Worm (Caenorhabditis elegans) whole organism, midembryonic: ENCODE measurements around the gene cpg-7.

Experiments used
- T22C8.4 ChIP-seq: fragments of 200-800 bp; sonication (Bioruptor generic); IDR thresholded peaks from 2 replicates; pipeline ENCODE4 v1.3.6; 2022; ENCODE audit warnings: missing genetic modification characterization, missing compliant biosample characterization
- cog-1 ChIP-seq: sonication (generic microtip); optimal IDR thresholded peaks from 2 replicates; lab custom pipeline; 2016; ENCODE audit warnings: missing genetic modification characterization, missing compliant biosample characterization
- flt-1 ChIP-seq: fragments of 200-800 bp; sonication (Bioruptor generic); IDR thresholded peaks from 2 replicates; pipeline ENCODE4 v1.3.6; 2022; ENCODE audit warnings: missing genetic modification characterization, missing compliant biosample characterization
- klf-2 ChIP-seq: fragments of 200-800 bp; sonication (Bioruptor generic); conservative IDR thresholded peaks from 2 replicates; pipeline ENCODE4 v1.3.6; 2022; ENCODE audit warnings: missing genetic modification reagents, missing genetic modification characterization, missing compliant biosample characterization
- ref-1 ChIP-seq: fragments of 200-800 bp; sonication (Bioruptor generic); conservative IDR thresholded peaks from 2 replicates; pipeline ENCODE4 v1.3.6; 2022; ENCODE audit warnings: missing genetic modification reagents, missing genetic modification characterization, missing compliant biosample characterization
- tab-1 ChIP-seq: fragments of 200-800 bp; sonication (Bioruptor generic); IDR thresholded peaks from 2 replicates; pipeline ENCODE4 v1.3.6; 2022; ENCODE audit warnings: missing genetic modification characterization, missing compliant biosample characterization
- ztf-23 ChIP-seq: fragments of 200-800 bp; sonication (Bioruptor generic); IDR thresholded peaks from 2 replicates; pipeline ENCODE4 v1.3.6; 2022; ENCODE audit warnings: missing genetic modification reagents, missing genetic modification characterization, missing compliant biosample characterization
- ztf-29 ChIP-seq: fragments of 200-800 bp; sonication (Bioruptor generic); IDR thresholded peaks from 2 replicates; pipeline ENCODE4 v1.3.6; 2022; ENCODE audit warnings: missing genetic modification reagents, missing genetic modification characterization, missing compliant biosample characterization

ce11 chrII:14126841-14127240 is 17.8 kb upstream of the cpg-7 start, which contains the start of gene K09E4.3:
- TF ChIP-seq flt-1 (GFP tag; lab: Robert Waterston, UW) (no peak), T22C8.4 (GFP tag; lab: Robert Waterston, UW) (no peak), ztf-29 (GFP tag; lab: Robert Waterston, UW) (no peak), tab-1 (GFP tag; lab: Robert Waterston, UW) (no peak), cog-1 (tag; lab: Kevin White, UChicago) (no peak), ztf-23 (GFP tag; lab: Robert Waterston, UW) (no peak), klf-2 (GFP tag; lab: Robert Waterston, UW) (no peak), ref-1 (GFP tag; lab: Robert Waterston, UW) (no peak)
